Worm (Caenorhabditis elegans): ENCODE results near the gene unc-45.
A peak's percentile ranks its signal among the peaks of the same experiment; 100 is the strongest.

unc-45 gene

ce11 chrIII:502583-502982 is 11.2 kb downstream of the unc-45 start (continued):
- TF ChIP-seq pax-1 (tag; optimal IDR thresholded peaks at IDR 0.05) (no peak), C38D4.7 (GFP tag; optimal IDR thresholded peaks at IDR 0.05) (peak; percentile 83), Y22D7AL.16 (tag; optimal IDR thresholded peaks at IDR 0.05) (peak; percentile 84), odd-2 (tag; optimal IDR thresholded peaks at IDR 0.05) (no peak), sox-2 (GFP tag; IDR thresholded peaks at IDR 0.05) (peak; percentile 43; the same call in 1 of the 2 replicates), ahr-1 (tag; optimal IDR thresholded peaks at IDR 0.05) (peak; percentile 22), ets-4 (tag; optimal IDR thresholded peaks at IDR 0.05) (peak; percentile 70), pat-9 (tag; optimal IDR thresholded peaks at IDR 0.05) (peak; percentile 89), zip-5 (tag; optimal IDR thresholded peaks at IDR 0.05) (peak; percentile 35), nfya-1 (tag; optimal IDR thresholded peaks at IDR 0.05) (peak; percentile 66), ceh-9 (tag; optimal IDR thresholded peaks at IDR 0.05) (peak; percentile 81), ceh-30 (tag; optimal IDR thresholded peaks at IDR 0.05) (no peak), madf-2 (tag; optimal IDR thresholded peaks at IDR 0.05) (peak; percentile 86), dve-1 (tag; optimal IDR thresholded peaks at IDR 0.05) (peak; percentile 83), ceh-22 (tag; optimal IDR thresholded peaks at IDR 0.05) (no peak), hlh-13 (GFP tag; optimal IDR thresholded peaks at IDR 0.05) (peak; percentile 87), unc-55 (GFP tag; optimal IDR thresholded peaks at IDR 0.05) (no peak), fkh-10 (GFP tag; optimal IDR thresholded peaks at IDR 0.05) (no peak), pha-4 (tag; optimal IDR thresholded peaks at IDR 0.05) (no peak)

DNA sequence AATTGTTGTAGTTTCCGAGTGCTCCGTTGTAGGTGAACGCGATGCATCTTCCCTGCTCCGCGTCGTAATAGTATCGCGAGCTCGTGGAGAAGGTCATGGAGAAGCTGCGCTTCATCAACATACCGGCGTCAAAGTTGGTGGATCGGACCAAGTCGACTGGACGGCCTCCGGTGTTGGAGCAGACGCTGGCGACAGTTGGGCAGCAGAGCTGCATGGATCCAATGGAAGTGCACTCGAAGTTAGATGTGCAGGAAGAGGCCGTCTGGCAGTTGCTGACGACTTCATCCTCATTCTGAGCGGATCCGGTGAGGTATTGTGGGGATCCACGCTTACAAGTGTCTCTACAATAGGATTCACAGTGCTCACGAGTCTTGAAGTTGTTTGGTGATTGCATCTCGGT is 17.7 kb downstream of the unc-45 start:
- TF ChIP-seq unc-86 (tag; optimal IDR thresholded peaks at IDR 0.05) (no peak), npax-4 (tag; optimal IDR thresholded peaks at IDR 0.05) (no peak), che-1 (tag; optimal IDR thresholded peaks at IDR 0.05) (no peak)

ce11 chrIII:512117-512516 is 20.8 kb downstream of the unc-45 start, which contains the start of gene F30H5.3:
Gene F30H5.3 (minus strand): TSS chrIII:512217.
- peak; percentile 12 for TF ChIP-seq pha-2 (tag; optimal IDR thresholded peaks at IDR 0.05)
- TF ChIP-seq nhr-232 (tag; optimal IDR thresholded peaks at IDR 0.05) = no peak

DNA sequence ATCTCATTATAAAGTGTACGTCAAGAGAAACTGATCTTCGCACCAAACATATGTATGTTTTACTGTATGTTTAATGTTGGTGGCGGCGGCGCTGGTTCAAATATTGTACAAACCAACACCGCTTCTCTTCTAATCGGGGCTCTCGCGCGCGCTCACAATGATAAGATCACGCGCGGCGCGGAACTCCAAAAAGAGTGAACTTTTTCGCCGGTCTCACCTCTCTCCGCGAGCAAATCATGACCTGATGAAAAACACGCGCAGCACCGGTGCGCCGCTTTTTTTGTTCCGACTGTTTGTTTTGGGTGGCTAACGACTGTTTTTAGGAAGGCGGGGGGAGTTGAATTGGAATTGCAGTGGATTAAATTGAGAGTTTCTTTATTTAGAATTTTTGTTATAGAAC is 22.0 kb downstream of the unc-45 start:
- no peak for TF ChIP-seq nhr-232 (tag; optimal IDR thresholded peaks at IDR 0.05)
- no peak for TF ChIP-seq ceh-30 (tag; optimal IDR thresholded peaks at IDR 0.05)
- TF ChIP-seq npax-4 (tag; optimal IDR thresholded peaks at IDR 0.05) = no peak
- no peak for TF ChIP-seq sox-2 (GFP tag; IDR thresholded peaks at IDR 0.05)
- TF ChIP-seq Y22D7AL.16 (tag; optimal IDR thresholded peaks at IDR 0.05) = no peak
- TF ChIP-seq hlh-13 (GFP tag; optimal IDR thresholded peaks at IDR 0.05) = no peak
- TF ChIP-seq pros-1 (tag; optimal IDR thresholded peaks at IDR 0.05) = no peak
- no peak for TF ChIP-seq F13H6.1 (tag; optimal IDR thresholded peaks at IDR 0.05)
- no peak for TF ChIP-seq ttx-3 (tag; optimal IDR thresholded peaks at IDR 0.05)
- TF ChIP-seq lin-11 (tag; optimal IDR thresholded peaks at IDR 0.05) = no peak
- no peak for TF ChIP-seq unc-42 (tag; optimal IDR thresholded peaks at IDR 0.05)
- TF ChIP-seq ceh-48 (tag; optimal IDR thresholded peaks at IDR 0.05) = no peak
- no peak for TF ChIP-seq sox-4 (tag; optimal IDR thresholded peaks at IDR 0.05)
- no peak for TF ChIP-seq ceh-6 (GFP tag; optimal IDR thresholded peaks at IDR 0.05)
- TF ChIP-seq elt-2 (tag; optimal IDR thresholded peaks at IDR 0.05) = no peak
- no peak for TF ChIP-seq sdc-2 (tag; optimal IDR thresholded peaks at IDR 0.05)
- no peak for TF ChIP-seq che-1 (tag; optimal IDR thresholded peaks at IDR 0.05)
- no peak for TF ChIP-seq pag-3 (tag; optimal IDR thresholded peaks at IDR 0.05; ENCODE audit: borderline replicate concordance)
- no peak for TF ChIP-seq pqm-1 (tag; optimal IDR thresholded peaks at IDR 0.05)

DNA sequence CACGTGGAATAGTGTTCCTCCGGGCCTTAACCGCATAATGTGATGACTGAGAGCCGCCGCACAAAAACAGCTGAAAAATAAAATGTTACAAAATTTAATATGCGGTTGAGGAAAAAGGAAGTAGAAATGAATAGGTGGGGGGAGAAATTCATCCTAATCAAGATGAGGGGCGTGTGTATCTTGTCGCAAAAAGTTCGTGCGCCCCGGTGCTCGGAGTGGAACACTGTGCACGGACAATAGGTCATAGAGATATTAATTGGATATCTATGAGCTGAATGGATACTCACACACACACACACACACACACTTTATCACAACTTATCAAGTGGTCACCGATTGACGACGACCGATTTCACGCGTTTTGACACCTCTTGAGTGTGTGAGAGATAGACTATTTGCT is 32.6 kb downstream of the unc-45 start, which contains the start of gene T22F7.3:
T22F7.3 (minus strand) TSS at position 101 of the 400 bp plus-strand sequence.
- no peak for TF ChIP-seq nfya-1 (tag; optimal IDR thresholded peaks at IDR 0.05)
- TF ChIP-seq hlh-30 (tag; optimal IDR thresholded peaks at IDR 0.05; ENCODE audit: insufficient read depth) = no peak
- TF ChIP-seq madf-2 (tag; optimal IDR thresholded peaks at IDR 0.05) = no peak
- TF ChIP-seq dve-1 (tag; optimal IDR thresholded peaks at IDR 0.05) = no peak
- TF ChIP-seq hlh-15 (tag; optimal IDR thresholded peaks at IDR 0.05) = no peak
- no peak for TF ChIP-seq F13H6.1 (tag; optimal IDR thresholded peaks at IDR 0.05)
- TF ChIP-seq ceh-14 (tag; optimal IDR thresholded peaks at IDR 0.05) = no peak
- TF ChIP-seq ceh-22 (tag; optimal IDR thresholded peaks at IDR 0.05) = no peak
- no peak for TF ChIP-seq pha-2 (tag; optimal IDR thresholded peaks at IDR 0.05)
- TF ChIP-seq fkh-6 (tag; optimal IDR thresholded peaks at IDR 0.05) = no peak
- TF ChIP-seq lim-6 (tag; optimal IDR thresholded peaks at IDR 0.05) = no peak
- TF ChIP-seq ceh-48 (tag; optimal IDR thresholded peaks at IDR 0.05) = no peak
- no peak for TF ChIP-seq nhr-232 (tag; optimal IDR thresholded peaks at IDR 0.05)
- no peak for TF ChIP-seq ceh-9 (tag; optimal IDR thresholded peaks at IDR 0.05)
